Fruit fly (Drosophila melanogaster) whole organism, prepupa: ENCODE data around the gene Osi24.

Experiments used
- CG3919 ChIP-seq: fragments of 200-800 bp; sonication (Bioruptor generic); optimal IDR thresholded peaks from 3 replicates; lab custom pipeline; 2016; ENCODE audit warnings: missing biosample characterization, missing genetic modification characterization
- CG6854 ChIP-seq: fragments of 200-800 bp; sonication (Bioruptor generic); optimal IDR thresholded peaks from 2 replicates; lab custom pipeline; 2017; ENCODE audit warnings: missing biosample characterization, mild to moderate bottlenecking, missing genetic modification characterization
- Smox ChIP-seq: fragments of 200-800 bp; sonication (Bioruptor generic); optimal IDR thresholded peaks from 3 replicates; lab custom pipeline; 2016; ENCODE audit warnings: missing biosample characterization, missing genetic modification characterization

The Osi24 gene

DNA sequence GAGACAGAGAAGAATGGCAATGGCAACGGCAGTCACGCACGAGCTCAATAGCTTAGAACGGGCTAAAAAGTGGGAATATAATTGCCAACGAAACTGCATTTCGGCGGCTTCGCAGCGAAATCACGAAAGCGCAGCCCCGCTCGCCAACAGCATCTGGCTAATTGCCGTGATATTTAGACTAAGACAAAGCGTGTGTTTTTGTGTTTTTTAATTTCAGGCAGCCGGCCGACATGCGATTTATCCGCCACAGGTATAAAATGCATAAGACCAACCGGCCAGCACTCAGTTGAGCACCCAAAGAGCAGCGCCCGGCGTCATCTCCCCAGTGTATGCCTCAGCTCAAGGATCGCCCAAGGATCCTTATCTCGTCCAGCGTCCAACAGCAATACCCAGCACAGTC is 56.3 kb downstream of the Osi24 start, which contains the start of gene Osi8:
TSS of gene Osi8 (plus strand) at position 301 of the 400 bp plus-strand sequence.
- TF ChIP-seq CG6854 (GFP tag; lab: Kevin White, UChicago) (no peak), Smox (GFP tag; lab: Kevin White, UChicago) (no peak), CG3919 (GFP tag; lab: Kevin White, UChicago) (no peak)
